Worm (Caenorhabditis elegans) whole organism, L2 larva: ENCODE data around the gene men-1.

Experiments used
- F13H6.1 ChIP-seq: sonication (generic microtip); optimal IDR thresholded peaks from 2 replicates; lab custom pipeline; 2016; ENCODE audit warnings: missing genetic modification characterization, missing compliant biosample characterization
- ceh-82 ChIP-seq: fragments of 150-350 bp; optimal IDR thresholded peaks from 2 replicates; lab custom pipeline; 2014; ENCODE audit warnings: missing biosample characterization, missing genetic modification characterization
- fos-1 ChIP-seq: fragments of 150-350 bp; optimal IDR thresholded peaks from 2 replicates; lab custom pipeline; 2014; ENCODE audit warnings: missing biosample characterization, missing genetic modification characterization
- lin-13 ChIP-seq: fragments of 150-350 bp; optimal IDR thresholded peaks from 2 replicates; lab custom pipeline; 2014; ENCODE audit warnings: missing biosample characterization, missing genetic modification reagents, missing genetic modification characterization
- nhr-11 ChIP-seq: fragments of 150-350 bp; optimal IDR thresholded peaks from 2 replicates; lab custom pipeline; 2014; ENCODE audit warnings: missing biosample characterization, missing genetic modification characterization
- nhr-237 ChIP-seq: fragments of 150-350 bp; optimal IDR thresholded peaks from 2 replicates; lab custom pipeline; 2014; ENCODE audit warnings: missing biosample characterization, missing genetic modification characterization
- nhr-6 ChIP-seq: fragments of 150-350 bp; optimal IDR thresholded peaks from 2 replicates; lab custom pipeline; 2014; ENCODE audit warnings: missing biosample characterization, missing genetic modification characterization
- sma-9 ChIP-seq, 2 experiments: fragments of 150-350 bp in 1 of 2; sonication (generic microtip) in 1 of 2; optimal IDR thresholded peaks; 2 replicates each; lab custom pipeline; 2014 to 2016; ENCODE audit warnings: missing genetic modification characterization in 2 of 2, mild to moderate bottlenecking in 1 of 2, missing biosample characterization in 1 of 2, missing compliant biosample characterization in 1 of 2, missing genetic modification reagents in 1 of 2, moderate library complexity in 1 of 2
- snpc-4 ChIP-seq: fragments of 150-350 bp; optimal IDR thresholded peaks from 2 replicates; lab custom pipeline; 2014; ENCODE audit warnings: missing biosample characterization, missing genetic modification characterization
- unc-39 ChIP-seq: fragments of 150-350 bp; optimal IDR thresholded peaks from 2 replicates; lab custom pipeline; 2014; ENCODE audit warnings: missing biosample characterization, missing genetic modification characterization

DNA sequence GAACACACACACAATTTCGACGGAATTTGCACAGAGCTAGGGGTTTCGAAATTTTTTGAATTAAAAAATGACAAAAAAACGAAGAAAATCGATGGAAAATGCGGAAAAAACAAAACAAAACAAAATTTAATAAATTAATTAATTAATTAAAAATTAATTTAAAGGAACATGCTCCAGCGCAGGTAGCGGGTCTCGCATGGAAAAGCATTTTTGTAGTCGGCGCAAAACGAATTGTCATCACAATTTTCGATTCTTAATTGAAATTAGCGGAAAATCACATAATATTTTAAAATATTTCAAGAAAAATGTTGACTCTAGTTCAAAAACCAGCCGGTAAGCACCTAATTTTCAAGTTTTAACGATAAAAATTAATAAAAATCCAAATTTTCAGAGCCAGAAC, 42.5 kb upstream of the men-1 start, which contains the start of gene Y54G11A.3:
- TF ChIP-seq sma-9 (GFP tag; optimal IDR thresholded peaks at IDR 0.05; lab: Kevin White, UChicago) = no peak
- TF ChIP-seq sma-9 (tag; optimal IDR thresholded peaks at IDR 0.05; lab: Kevin White, UChicago) = no peak
- no peak for TF ChIP-seq ceh-82 (tag; lab: Kevin White, UChicago)
- TF ChIP-seq snpc-4 (tag; lab: Kevin White, UChicago) = no peak
- no peak for TF ChIP-seq nhr-6 (tag; lab: Kevin White, UChicago)
- TF ChIP-seq F13H6.1 (tag; lab: Kevin White, UChicago) = no peak
- no peak for TF ChIP-seq unc-39 (tag; lab: Kevin White, UChicago)
- no peak for TF ChIP-seq nhr-237 (tag; lab: Kevin White, UChicago)
- no peak for TF ChIP-seq fos-1 (tag; lab: Kevin White, UChicago)
- no peak for TF ChIP-seq lin-13 (GFP tag; lab: Kevin White, UChicago)
- TF ChIP-seq nhr-11 (tag; lab: Kevin White, UChicago) = no peak
